Worm (Caenorhabditis elegans): Measurements from ENCODE around the gene B0361.4.

DNA sequence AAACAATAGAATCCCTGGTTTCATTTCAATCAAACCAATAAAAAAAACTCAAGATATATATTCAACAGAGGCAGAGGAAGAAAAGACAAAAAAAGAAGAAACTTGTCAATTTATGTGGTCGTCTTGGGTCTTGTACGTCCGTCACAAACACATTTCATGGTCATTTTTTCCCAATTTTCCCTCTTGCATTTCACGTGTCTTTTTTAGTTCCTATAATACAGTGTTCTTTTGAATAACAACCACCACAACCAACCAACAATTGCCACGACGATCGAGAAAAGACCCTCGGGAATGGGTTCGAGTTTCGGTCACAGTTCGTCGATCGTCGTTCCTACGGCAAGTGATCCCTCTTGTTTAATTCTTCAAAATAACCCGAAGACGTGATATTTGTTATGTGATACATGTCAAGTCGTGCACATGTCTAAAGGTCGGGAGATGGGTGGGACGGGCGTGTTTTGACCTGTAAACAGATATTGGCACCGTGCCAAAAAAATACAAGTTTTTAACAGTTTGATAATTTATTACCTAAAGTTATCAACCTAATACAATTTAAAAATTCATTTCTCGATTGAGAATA, 37.4 kb downstream of the B0361.4 start:
- TF ChIP-seq ama-1 (optimal IDR thresholded peaks at IDR 0.05) (no peak), tbx-37 (GFP tag; conservative IDR thresholded peaks at IDR 0.05) (no peak), sea-1 (GFP tag; conservative IDR thresholded peaks at IDR 0.05) (no peak), scrt-1 (GFP tag; IDR thresholded peaks at IDR 0.05) (no peak)
